Worm (Caenorhabditis elegans): ENCODE results near the gene B0281.6.

- TF ChIP-seq ama-1 (optimal IDR thresholded peaks at IDR 0.05) (no peak), nhr-23 (tag; optimal IDR thresholded peaks at IDR 0.05) (no peak), egl-27 (tag; optimal IDR thresholded peaks at IDR 0.05) (no peak), unc-39 (tag; optimal IDR thresholded peaks at IDR 0.05) (no peak)
Measured at ce11 chrII:2304575-2304974, 2.3 kb upstream of the B0281.6 start.

Measured in whole organism, L3 larva.